Worm (Caenorhabditis elegans): ENCODE results near the gene srh-304.

Gene srh-304

ce11 chrV:17828310-17828709 is at the start of gene srh-304:
Gene srh-304 (plus strand): TSS chrV:17828610.
- TF ChIP-seq klf-2 (GFP tag; conservative IDR thresholded peaks at IDR 0.05) (no peak), ref-1 (GFP tag; conservative IDR thresholded peaks at IDR 0.05) (no peak), cog-1 (tag; optimal IDR thresholded peaks at IDR 0.05) (no peak), tab-1 (GFP tag; IDR thresholded peaks at IDR 0.05) (no peak), T22C8.4 (GFP tag; IDR thresholded peaks at IDR 0.05) (no peak)

ce11 chrV:17780285-17780684 is 48.1 kb upstream of the srh-304 start:
- TF ChIP-seq ztf-29 (GFP tag; IDR thresholded peaks at IDR 0.05) (no peak), ref-1 (GFP tag; conservative IDR thresholded peaks at IDR 0.05) (no peak), med-1 (GFP tag; optimal IDR thresholded peaks at IDR 0.05; ENCODE audit: insufficient read depth) (no peak), T22C8.4 (GFP tag; IDR thresholded peaks at IDR 0.05) (no peak), klf-2 (GFP tag; conservative IDR thresholded peaks at IDR 0.05) (no peak), ztf-23 (GFP tag; IDR thresholded peaks at IDR 0.05) (no peak), flt-1 (GFP tag; IDR thresholded peaks at IDR 0.05) (no peak), tab-1 (GFP tag; IDR thresholded peaks at IDR 0.05) (no peak), cog-1 (tag; optimal IDR thresholded peaks at IDR 0.05) (no peak)

DNA sequence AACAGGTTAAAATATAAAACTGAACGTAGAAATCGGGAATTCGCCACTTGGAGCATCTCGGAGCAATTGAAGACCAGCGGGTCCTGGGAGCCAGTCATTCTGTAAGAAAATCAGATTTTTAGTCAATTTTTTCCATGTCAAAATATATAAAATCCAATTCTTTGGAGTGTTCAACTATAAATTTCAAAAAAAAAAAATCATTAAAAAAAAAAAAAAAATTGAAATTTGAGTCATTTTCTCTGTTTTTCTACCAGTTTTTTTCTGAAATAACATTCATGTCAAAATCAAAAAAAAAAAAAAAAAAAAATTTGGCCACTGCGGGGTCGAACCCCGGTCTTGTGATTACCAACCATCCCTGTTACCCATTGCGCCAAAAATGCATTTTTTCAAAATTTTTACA is 44.9 kb upstream of the srh-304 start, which contains the start of gene srab-12:
TSS of gene srab-12 (minus strand) at position 101 of the 400 bp plus-strand sequence.
- TF ChIP-seq tab-1 (GFP tag; IDR thresholded peaks at IDR 0.05) = no peak
- no peak for TF ChIP-seq med-1 (GFP tag; optimal IDR thresholded peaks at IDR 0.05; ENCODE audit: insufficient read depth)
- no peak for TF ChIP-seq ref-1 (GFP tag; conservative IDR thresholded peaks at IDR 0.05)
- TF ChIP-seq ztf-23 (GFP tag; IDR thresholded peaks at IDR 0.05) = no peak
- TF ChIP-seq flt-1 (GFP tag; IDR thresholded peaks at IDR 0.05) = no peak

ce11 chrV:17784363-17784762 is 44.0 kb upstream of the srh-304 start:
- no peak for TF ChIP-seq T22C8.4 (GFP tag; IDR thresholded peaks at IDR 0.05)
- no peak for TF ChIP-seq klf-2 (GFP tag; conservative IDR thresholded peaks at IDR 0.05)
- no peak for TF ChIP-seq flt-1 (GFP tag; IDR thresholded peaks at IDR 0.05)
- TF ChIP-seq ztf-23 (GFP tag; IDR thresholded peaks at IDR 0.05) = no peak
- TF ChIP-seq ref-1 (GFP tag; conservative IDR thresholded peaks at IDR 0.05) = no peak
- TF ChIP-seq ztf-29 (GFP tag; IDR thresholded peaks at IDR 0.05) = no peak
- TF ChIP-seq med-1 (GFP tag; optimal IDR thresholded peaks at IDR 0.05; ENCODE audit: insufficient read depth) = no peak
- TF ChIP-seq cog-1 (tag; optimal IDR thresholded peaks at IDR 0.05) = no peak
- TF ChIP-seq tab-1 (GFP tag; IDR thresholded peaks at IDR 0.05) = no peak

DNA sequence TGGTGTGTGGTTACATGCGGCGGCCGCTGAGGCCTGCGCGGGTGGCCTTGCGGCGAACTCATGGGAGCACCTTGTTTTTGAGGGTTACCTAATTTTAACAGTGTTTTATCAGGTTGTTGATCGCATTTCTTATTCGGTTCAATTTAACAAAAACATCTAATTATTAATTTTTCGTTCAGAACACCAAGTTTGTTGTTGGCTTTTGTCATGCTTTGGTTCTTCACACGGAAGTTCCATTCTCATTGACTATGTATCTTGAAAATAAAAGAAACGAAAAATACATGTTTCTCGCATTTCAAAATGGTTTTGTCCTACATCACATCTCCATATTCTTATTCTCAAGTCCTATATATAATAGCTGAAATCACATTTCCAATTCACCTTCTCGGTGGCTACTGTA is 38.2 kb upstream of the srh-304 start, which contains the start of gene srh-290:
TSS of gene srh-290 (plus strand) at position 301 of the 400 bp plus-strand sequence.
- TF ChIP-seq med-1 (GFP tag; optimal IDR thresholded peaks at IDR 0.05; ENCODE audit: insufficient read depth) (no peak), ztf-29 (GFP tag; IDR thresholded peaks at IDR 0.05) (no peak), ztf-23 (GFP tag; IDR thresholded peaks at IDR 0.05) (no peak), cog-1 (tag; optimal IDR thresholded peaks at IDR 0.05) (no peak), klf-2 (GFP tag; conservative IDR thresholded peaks at IDR 0.05) (no peak), flt-1 (GFP tag; IDR thresholded peaks at IDR 0.05) (no peak)

DNA sequence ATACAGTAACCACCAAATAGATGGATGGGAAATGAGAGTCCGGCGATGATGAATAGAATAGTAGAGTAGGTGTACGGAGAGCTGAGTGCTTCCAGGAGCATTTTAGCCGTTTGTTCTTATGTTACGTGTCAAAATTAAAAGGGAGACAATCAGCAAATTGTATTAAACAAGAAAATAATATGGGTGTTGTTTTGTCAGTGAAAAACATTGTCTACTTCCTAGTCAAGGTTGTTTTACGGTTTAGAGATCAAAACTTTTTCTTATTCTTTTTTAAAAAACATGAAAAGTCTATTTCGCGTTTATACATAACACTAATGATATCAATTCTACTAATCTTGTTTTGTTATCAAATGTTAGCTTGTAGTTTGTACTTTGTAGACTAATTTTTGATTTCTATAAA is 34.4 kb upstream of the srh-304 start, which contains the start of gene srh-289:
TSS of gene srh-289 (minus strand) at position 101 of the 400 bp plus-strand sequence.
- TF ChIP-seq ztf-23 (GFP tag; IDR thresholded peaks at IDR 0.05) = no peak
- no peak for TF ChIP-seq flt-1 (GFP tag; IDR thresholded peaks at IDR 0.05)
- no peak for TF ChIP-seq tab-1 (GFP tag; IDR thresholded peaks at IDR 0.05)
- TF ChIP-seq ztf-29 (GFP tag; IDR thresholded peaks at IDR 0.05) = no peak
- TF ChIP-seq ref-1 (GFP tag; conservative IDR thresholded peaks at IDR 0.05) = no peak
- no peak for TF ChIP-seq klf-2 (GFP tag; conservative IDR thresholded peaks at IDR 0.05)

ce11 chrV:17795655-17796054 is 32.8 kb upstream of the srh-304 start, which contains the start of gene srh-288:
Gene srh-288 (minus strand): TSS chrV:17795755.
- TF ChIP-seq cog-1 (tag; optimal IDR thresholded peaks at IDR 0.05) = no peak
- TF ChIP-seq ref-1 (GFP tag; conservative IDR thresholded peaks at IDR 0.05) = no peak

DNA sequence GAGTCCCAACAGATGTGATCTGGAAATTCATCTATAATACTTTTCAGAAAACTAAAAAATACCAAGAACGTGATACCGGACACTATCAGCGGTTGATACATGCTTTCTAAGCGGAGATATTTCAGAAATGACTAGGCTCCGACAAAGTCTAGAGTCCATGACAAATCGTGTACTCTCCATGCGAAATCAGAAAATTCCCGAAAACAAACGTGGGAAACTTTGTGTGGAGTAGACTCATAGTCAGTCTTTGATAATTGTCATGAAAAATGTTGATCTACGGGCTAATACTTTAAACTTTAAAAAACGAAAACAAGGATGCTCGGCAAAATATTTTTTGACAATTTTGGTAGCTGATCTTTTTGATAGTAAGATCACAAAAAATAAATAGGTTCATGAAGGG is 29.6 kb upstream of the srh-304 start, which contains the start of gene srx-18:
TSS of gene srx-18 (minus strand) at position 101 of the 400 bp plus-strand sequence.
- TF ChIP-seq T22C8.4 (GFP tag; IDR thresholded peaks at IDR 0.05) (no peak), flt-1 (GFP tag; IDR thresholded peaks at IDR 0.05) (no peak), ztf-29 (GFP tag; IDR thresholded peaks at IDR 0.05) (no peak), ref-1 (GFP tag; conservative IDR thresholded peaks at IDR 0.05) (no peak), tab-1 (GFP tag; IDR thresholded peaks at IDR 0.05) (no peak), cog-1 (tag; optimal IDR thresholded peaks at IDR 0.05) (no peak), med-1 (GFP tag; optimal IDR thresholded peaks at IDR 0.05; ENCODE audit: insufficient read depth) (no peak), klf-2 (GFP tag; conservative IDR thresholded peaks at IDR 0.05) (no peak), ztf-23 (GFP tag; IDR thresholded peaks at IDR 0.05) (no peak)

- no peak for TF ChIP-seq flt-1 (GFP tag; IDR thresholded peaks at IDR 0.05)
- no peak for TF ChIP-seq T22C8.4 (GFP tag; IDR thresholded peaks at IDR 0.05)
- TF ChIP-seq med-1 (GFP tag; optimal IDR thresholded peaks at IDR 0.05; ENCODE audit: insufficient read depth) = no peak
- no peak for TF ChIP-seq tab-1 (GFP tag; IDR thresholded peaks at IDR 0.05)
- TF ChIP-seq ref-1 (GFP tag; conservative IDR thresholded peaks at IDR 0.05) = no peak
- no peak for TF ChIP-seq cog-1 (tag; optimal IDR thresholded peaks at IDR 0.05)
- no peak for TF ChIP-seq ztf-23 (GFP tag; IDR thresholded peaks at IDR 0.05)
- no peak for TF ChIP-seq klf-2 (GFP tag; conservative IDR thresholded peaks at IDR 0.05)
- TF ChIP-seq ztf-29 (GFP tag; IDR thresholded peaks at IDR 0.05) = no peak
Measured at ce11 chrV:17800538-17800937, 27.9 kb upstream of the srh-304 start, which contains the start of gene srh-287. Gene srh-287 (plus strand): TSS chrV:17800838.

DNA sequence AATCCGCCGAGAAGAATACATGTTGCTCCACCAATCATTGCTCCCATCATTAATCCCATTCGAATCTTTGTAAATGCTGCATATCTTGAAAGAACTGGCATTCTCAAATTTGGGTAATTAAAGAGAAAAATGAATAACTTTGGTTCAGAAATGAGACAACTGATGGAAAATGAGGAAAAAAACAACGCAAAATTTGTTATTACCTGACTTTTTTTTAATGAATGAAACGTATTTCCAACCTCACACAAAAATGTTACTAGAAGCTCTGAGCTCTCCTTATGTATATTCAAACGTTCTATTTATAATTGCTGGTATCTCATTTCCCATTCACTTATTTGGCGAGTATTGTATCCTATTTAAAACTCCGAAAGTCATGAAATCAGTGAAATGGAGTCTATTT is 25.9 kb upstream of the srh-304 start, which contains the start of the genes Y94A7B.11 and srh-292:
TSS of gene Y94A7B.11 (minus strand) at position 101 of the 400 bp plus-strand sequence.
TSS of gene srh-292 (plus strand) at position 251 of the 400 bp plus-strand sequence.
- TF ChIP-seq med-1 (GFP tag; optimal IDR thresholded peaks at IDR 0.05; ENCODE audit: insufficient read depth) (no peak), T22C8.4 (GFP tag; IDR thresholded peaks at IDR 0.05) (no peak)
